Fruit fly (Drosophila melanogaster) whole organism, wandering third instar larva: Measurements from ENCODE around the gene slow.

Source experiments
- Abd-B ChIP-seq: fragments of >200 bp; optimal IDR thresholded peaks from 2 replicates; lab custom pipeline; 2017; ENCODE audit warnings: missing biosample characterization, missing genetic modification characterization
- CG32264 ChIP-seq: fragments of 200-800 bp; sonication (Bioruptor generic); optimal IDR thresholded peaks from 2 replicates; lab custom pipeline; 2016; ENCODE audit warnings: missing biosample characterization, missing genetic modification characterization
- CG9705 ChIP-seq: fragments of 200-800 bp; sonication (Bioruptor generic); optimal IDR thresholded peaks from 2 replicates; lab custom pipeline; 2018; ENCODE audit warnings: missing biosample characterization, mild to moderate bottlenecking, missing genetic modification characterization
- CrebA ChIP-seq: fragments of 200-800 bp; sonication (Bioruptor generic); optimal IDR thresholded peaks from 2 replicates; lab custom pipeline; 2016; ENCODE audit warnings: missing biosample characterization, mild to moderate bottlenecking, missing genetic modification characterization, borderline replicate concordance
- Dfd ChIP-seq: fragments of >200 bp; optimal IDR thresholded peaks from 2 replicates; lab custom pipeline; 2017; ENCODE audit warnings: missing biosample characterization, missing genetic modification characterization
- Dif ChIP-seq: fragments of 200-275, 200-300 bp; sonication (Bioruptor generic); optimal IDR thresholded peaks from 2 replicates; lab custom pipeline; 2018; ENCODE audit warnings: missing biosample characterization, missing genetic modification characterization; ENCODE audit not compliant: partially characterized antibody
- GATAd ChIP-seq: sonication (Bioruptor generic); optimal IDR thresholded peaks from 2 replicates; lab custom pipeline; 2016; ENCODE audit warnings: missing biosample characterization, missing genetic modification characterization
- HLH106 ChIP-seq: fragments of 200-800 bp; optimal IDR thresholded peaks from 3 replicates; lab custom pipeline; 2019; ENCODE audit warnings: missing biosample characterization, mild to moderate bottlenecking, missing genetic modification characterization, moderate library complexity
- Hnf4 ChIP-seq: fragments of 200-800 bp; sonication (Bioruptor generic); optimal IDR thresholded peaks from 2 replicates; lab custom pipeline; 2016; ENCODE audit warnings: missing biosample characterization, mild to moderate bottlenecking, missing genetic modification characterization
- Hr78 ChIP-seq: fragments of >200 bp; optimal IDR thresholded peaks from 2 replicates; lab custom pipeline; 2017; ENCODE audit warnings: missing biosample characterization, missing genetic modification characterization
- Hr83 ChIP-seq: fragments of 200-300 bp; sonication (Bioruptor generic); optimal IDR thresholded peaks from 2 replicates; lab custom pipeline; 2016; ENCODE audit warnings: missing biosample characterization, mild to moderate bottlenecking, missing genetic modification characterization, moderate library complexity; ENCODE audit not compliant: poor library complexity, severe bottlenecking
- Jra ChIP-seq: sonication (Bioruptor generic); optimal IDR thresholded peaks from 2 replicates; lab custom pipeline; 2016; ENCODE audit warnings: missing biosample characterization, missing genetic modification characterization
- Mio ChIP-seq: sonication (Bioruptor generic); optimal IDR thresholded peaks from 2 replicates; lab custom pipeline; 2016; ENCODE audit warnings: missing biosample characterization, missing genetic modification characterization
- Myc ChIP-seq: fragments of >200 bp; optimal IDR thresholded peaks from 2 replicates; lab custom pipeline; 2017
- N ChIP-seq: fragments of >200 bp; optimal IDR thresholded peaks from 2 replicates; lab custom pipeline; 2018; ENCODE audit warnings: missing biosample characterization, missing external identifiers, missing genetic modification characterization
- Rel ChIP-seq, 2 experiments: fragments of 200-800 bp; sonication (Bioruptor generic) in 1 of 2; optimal IDR thresholded peaks; 2 replicates in 1 of 2; 3 replicates in 1 of 2; lab custom pipeline; 2016 to 2019; ENCODE audit warnings: mild to moderate bottlenecking in 2 of 2, missing biosample characterization in 2 of 2, missing genetic modification characterization in 2 of 2, moderate library complexity in 1 of 2
- Sp1 ChIP-seq: fragments of 200-800 bp; sonication (Bioruptor generic); optimal IDR thresholded peaks from 3 replicates; lab custom pipeline; 2019; ENCODE audit warnings: missing biosample characterization, mild to moderate bottlenecking, missing genetic modification characterization, moderate library complexity
- Vsx2 ChIP-seq: fragments of 200-300, 225-300 bp; sonication (Bioruptor generic); optimal IDR thresholded peaks from 2 replicates; lab custom pipeline; 2018; ENCODE audit warnings: missing biosample characterization, missing genetic modification characterization; ENCODE audit not compliant: partially characterized antibody
- br ChIP-seq: fragments of 200-800 bp; sonication (Bioruptor generic); optimal IDR thresholded peaks from 2 replicates; lab custom pipeline; 2016; ENCODE audit warnings: missing biosample characterization, missing genetic modification characterization
- brk ChIP-seq: fragments of 200-800 bp; sonication (Bioruptor generic); optimal IDR thresholded peaks from 2 replicates; lab custom pipeline; 2016; ENCODE audit warnings: missing biosample characterization, mild to moderate bottlenecking, missing genetic modification characterization
- dl ChIP-seq, 2 experiments: fragments of 175-275, 200-275 bp in 1 of 2; fragments of 200-275 bp in 1 of 2; sonication (Bioruptor generic); optimal IDR thresholded peaks; lab custom pipeline; 2018; ENCODE audit warnings: mild to moderate bottlenecking in 2 of 2, missing biosample characterization in 2 of 2, missing genetic modification characterization in 2 of 2, moderate library complexity in 2 of 2; ENCODE audit not compliant: partially characterized antibody in 2 of 2, insufficient read depth in 1 of 2
- dmrt93B ChIP-seq: fragments of 200-800 bp; sonication (Bioruptor generic); optimal IDR thresholded peaks from 2 replicates; lab custom pipeline; 2018; ENCODE audit warnings: missing biosample characterization, mild to moderate bottlenecking, missing genetic modification characterization
- dsf ChIP-seq: sonication (Bioruptor generic); optimal IDR thresholded peaks from 2 replicates; lab custom pipeline; 2016; ENCODE audit warnings: missing biosample characterization, missing genetic modification characterization, borderline replicate concordance
- ey ChIP-seq: fragments of 200-800 bp; sonication (Bioruptor generic); optimal IDR thresholded peaks from 2 replicates; lab custom pipeline; 2016; ENCODE audit warnings: missing biosample characterization, missing genetic modification characterization
- foxo ChIP-seq, 2 experiments: fragments of 200-800 bp; sonication (Bioruptor generic); optimal IDR thresholded peaks; 2 replicates in 1 of 2; 3 replicates in 1 of 2; lab custom pipeline; 2016 to 2017; ENCODE audit warnings: missing biosample characterization in 2 of 2, missing genetic modification characterization in 2 of 2
- fru ChIP-seq: fragments of 200-800 bp; sonication (Bioruptor generic); optimal IDR thresholded peaks from 3 replicates; lab custom pipeline; 2016; ENCODE audit warnings: missing biosample characterization, mild to moderate bottlenecking, missing genetic modification characterization
- lola ChIP-seq: fragments of >200 bp; optimal IDR thresholded peaks from 2 replicates; lab custom pipeline; 2017; ENCODE audit warnings: missing biosample characterization, missing genetic modification characterization
- pan ChIP-seq: fragments of >200 bp; optimal IDR thresholded peaks from 2 replicates; lab custom pipeline; 2017
- psq ChIP-seq: fragments of 200-800 bp; sonication (Bioruptor generic); optimal IDR thresholded peaks from 3 replicates; lab custom pipeline; 2017; ENCODE audit warnings: missing biosample characterization, mild to moderate bottlenecking, missing genetic modification characterization, moderate library complexity
- rgr ChIP-seq: fragments of 200-800 bp; sonication (Bioruptor generic); optimal IDR thresholded peaks from 3 replicates; lab custom pipeline; 2016; ENCODE audit warnings: missing biosample characterization, mild to moderate bottlenecking, missing genetic modification characterization
- sv ChIP-seq: fragments of 200-800 bp; sonication (Bioruptor generic); optimal IDR thresholded peaks from 3 replicates; lab custom pipeline; 2016; ENCODE audit warnings: missing biosample characterization, missing genetic modification characterization
- tai ChIP-seq: sonication (Bioruptor generic); optimal IDR thresholded peaks from 2 replicates; lab custom pipeline; 2016; ENCODE audit warnings: missing biosample characterization, missing genetic modification characterization
- usp ChIP-seq: fragments of >200 bp; optimal IDR thresholded peaks from 2 replicates; lab custom pipeline; 2017; ENCODE audit warnings: missing biosample characterization, missing genetic modification characterization
- woc ChIP-seq: sonication (Bioruptor generic); optimal IDR thresholded peaks from 2 replicates; lab custom pipeline; 2016; ENCODE audit warnings: missing biosample characterization, mild to moderate bottlenecking, missing genetic modification characterization

The slow gene

dm6 chr3L:4346379-4346778 is 37.9 kb upstream of the slow start:
- no peak for TF ChIP-seq ey
- TF ChIP-seq Dfd (GFP tag; lab: Kevin White, UChicago), result no peak
- TF ChIP-seq foxo (GFP tag; optimal IDR thresholded peaks at IDR 0.05; lab: Kevin White, UChicago), result peak in 1 of 2 experiments; percentile 5
- no peak for TF ChIP-seq br (GFP tag; lab: Kevin White, UChicago)
- no peak for TF ChIP-seq Hr78
- TF ChIP-seq dmrt93B (GFP tag; lab: Kevin White, UChicago), result no peak
- TF ChIP-seq Abd-B (GFP tag; lab: Kevin White, UChicago), result no peak
- TF ChIP-seq fru (GFP tag; lab: Kevin White, UChicago), result no peak

- TF ChIP-seq Dif (GFP tag; lab: Kevin White, UChicago) (no peak), ey (no peak), Hr83 (GFP tag; lab: Kevin White, UChicago) (no peak), pan (lab: Kevin White, UChicago) (no peak), Sp1 (no peak), fru (GFP tag; lab: Kevin White, UChicago) (no peak), CrebA (GFP tag; lab: Kevin White, UChicago) (no peak), dmrt93B (GFP tag; lab: Kevin White, UChicago) (no peak)
Observed at dm6 chr3L:4348072-4348471, 36.2 kb upstream of the slow start.

dm6 chr3L:4348839-4349238 is 35.4 kb upstream of the slow start:
- TF ChIP-seq dl (GFP tag; optimal IDR thresholded peaks at IDR 0.05; lab: Kevin White, UChicago; ENCODE audit: insufficient read depth in 1 of 2, partially characterized antibody in 2 of 2), result no peak
- TF ChIP-seq CG32264 (GFP tag; lab: Kevin White, UChicago), result no peak
- no peak for TF ChIP-seq woc (GFP tag; lab: Kevin White, UChicago)
- TF ChIP-seq Rel (GFP tag; optimal IDR thresholded peaks at IDR 0.05; lab: Kevin White, UChicago), result no peak
- TF ChIP-seq Rel (tag; optimal IDR thresholded peaks at IDR 0.05; lab: Kevin White, UChicago), result no peak
- TF ChIP-seq Hr78, result no peak
- TF ChIP-seq HLH106, result no peak
- TF ChIP-seq, all 38 proteins: peak for 0

dm6 chr3L:4349314-4349713 is 34.9 kb upstream of the slow start:
- peak; percentile 36 for TF ChIP-seq Dif (GFP tag; lab: Kevin White, UChicago)
- no peak for TF ChIP-seq Hnf4 (GFP tag; lab: Kevin White, UChicago)
- TF ChIP-seq Vsx2 (GFP tag; lab: Kevin White, UChicago), result no peak

- TF ChIP-seq Jra (GFP tag; lab: Kevin White, UChicago) (no peak), woc (GFP tag; lab: Kevin White, UChicago) (no peak), CG9705 (GFP tag; lab: Kevin White, UChicago) (no peak)
Observed at dm6 chr3L:4352009-4352408, 32.2 kb upstream of the slow start.

dm6 chr3L:4352649-4353048 is 31.6 kb upstream of the slow start:
- no peak for TF ChIP-seq Vsx2 (GFP tag; lab: Kevin White, UChicago)
- no peak for TF ChIP-seq dsf
- TF ChIP-seq foxo (GFP tag; optimal IDR thresholded peaks at IDR 0.05; lab: Kevin White, UChicago), result no peak
- TF ChIP-seq, all 38 proteins: peak for 0

dm6 chr3L:4353657-4354075 is 30.6 kb upstream of the slow start:
- TF ChIP-seq CrebA (GFP tag; lab: Kevin White, UChicago) (no peak), CG9705 (GFP tag; lab: Kevin White, UChicago) (no peak), HLH106 (peak; percentile 11), Mio (GFP tag; lab: Kevin White, UChicago) (no peak), fru (GFP tag; lab: Kevin White, UChicago) (peak; percentile 44), rgr (GFP tag; lab: Kevin White, UChicago) (peak; percentile 35), Myc (lab: Kevin White, UChicago) (no peak), ey (peak; percentile 4), dmrt93B (GFP tag; lab: Kevin White, UChicago) (no peak), lola (GFP tag; lab: Kevin White, UChicago) (no peak), brk (peak; percentile 14), foxo (GFP tag; optimal IDR thresholded peaks at IDR 0.05; lab: Kevin White, UChicago) (peak in 1 of 2 experiments; percentile 39), dl (GFP tag; optimal IDR thresholded peaks at IDR 0.05; lab: Kevin White, UChicago; ENCODE audit: insufficient read depth in 1 of 2, partially characterized antibody in 2 of 2) (no peak), Jra (GFP tag; lab: Kevin White, UChicago) (no peak), sv (GFP tag; lab: Kevin White, UChicago) (no peak), Sp1 (peak; percentile 13), Hnf4 (GFP tag; lab: Kevin White, UChicago) (no peak), Abd-B (GFP tag; lab: Kevin White, UChicago) (no peak), GATAd (no peak), N (GFP tag; lab: Kevin White, UChicago) (no peak), usp (no peak), Hr78 (no peak), br (GFP tag; lab: Kevin White, UChicago) (peak; percentile 14), Dif (GFP tag; lab: Kevin White, UChicago) (no peak), psq (peak; percentile 31), Rel (GFP tag; optimal IDR thresholded peaks at IDR 0.05; lab: Kevin White, UChicago) (no peak), Rel (tag; optimal IDR thresholded peaks at IDR 0.05; lab: Kevin White, UChicago) (peak; percentile 13), dsf (no peak), tai (GFP tag; lab: Kevin White, UChicago) (no peak)
